Fruit fly (Drosophila melanogaster) whole organism, embryonic: Measurements from ENCODE around the gene polo.

ENCODE experiments used
- Antp ChIP-seq: fragments of 200-800 bp; sonication (Bioruptor generic); optimal IDR thresholded peaks from 3 replicates; lab custom pipeline; 2016; ENCODE audit warnings: missing biosample characterization, missing genetic modification characterization
- Bdp1 ChIP-seq: fragments of 200-800 bp; sonication (Bioruptor generic); optimal IDR thresholded peaks from 3 replicates; lab custom pipeline; 2016; ENCODE audit warnings: missing biosample characterization, missing genetic modification characterization
- CG10267 ChIP-seq: fragments of 200-800 bp; sonication (Bioruptor generic); optimal IDR thresholded peaks from 2 replicates; lab custom pipeline; 2018; ENCODE audit warnings: missing biosample characterization, mild to moderate bottlenecking, missing genetic modification characterization, moderate library complexity
- CG13624 ChIP-seq: fragments of 200-800 bp; sonication (Bioruptor generic); optimal IDR thresholded peaks from 2 replicates; lab custom pipeline; 2016; ENCODE audit warnings: missing biosample characterization, missing genetic modification characterization
- CG1603 ChIP-seq: fragments of 200-800 bp; sonication (Bioruptor generic); optimal IDR thresholded peaks from 2 replicates; lab custom pipeline; 2019; ENCODE audit warnings: missing biosample characterization, mild to moderate bottlenecking, missing genetic modification characterization, moderate library complexity
- CG17186 ChIP-seq: fragments of 200-800 bp; sonication (Bioruptor generic); optimal IDR thresholded peaks from 3 replicates; lab custom pipeline; 2017; ENCODE audit warnings: missing biosample characterization, missing genetic modification reagents, missing genetic modification characterization
- CG18262 ChIP-seq: fragments of 200-800 bp; optimal IDR thresholded peaks from 3 replicates; lab custom pipeline; 2019; ENCODE audit warnings: missing biosample characterization, mild to moderate bottlenecking, missing genetic modification characterization, moderate library complexity
- CG2120 ChIP-seq: fragments of 200-800 bp; sonication (Bioruptor generic); optimal IDR thresholded peaks from 3 replicates; lab custom pipeline; 2016; ENCODE audit warnings: missing biosample characterization, missing genetic modification characterization
- CG34224 ChIP-seq: fragments of 200-800 bp; sonication (Bioruptor generic); IDR thresholded peaks from 3 replicates; pipeline ENCODE4 v1.3.6; 2022; ENCODE audit warnings: missing biosample characterization, missing genetic modification characterization; ENCODE audit not compliant: partially characterized antibody
- CG3838 ChIP-seq: fragments of 200-800 bp; sonication (Bioruptor generic); optimal IDR thresholded peaks from 3 replicates; lab custom pipeline; 2016; ENCODE audit warnings: missing biosample characterization, missing genetic modification characterization
- CG4404 ChIP-seq: fragments of 200-800 bp; sonication (Bioruptor generic); IDR thresholded peaks from 2 replicates; pipeline ENCODE4 v1.3.6; 2022; ENCODE audit warnings: missing biosample characterization, missing genetic modification characterization
- CG4424 ChIP-seq: fragments of 200-800 bp; sonication (Bioruptor generic); optimal IDR thresholded peaks from 3 replicates; lab custom pipeline; 2016; ENCODE audit warnings: missing biosample characterization, missing genetic modification characterization
- CG4617 ChIP-seq: fragments of 200-800 bp; sonication (Bioruptor generic); optimal IDR thresholded peaks from 3 replicates; lab custom pipeline; 2016; ENCODE audit warnings: missing biosample characterization, missing genetic modification characterization, borderline replicate concordance
- CG5245 ChIP-seq: fragments of 200-800 bp; sonication (Bioruptor generic); optimal IDR thresholded peaks from 3 replicates; lab custom pipeline; 2016; ENCODE audit warnings: missing biosample characterization, missing genetic modification characterization
- CG8281 ChIP-seq: fragments of 200-800 bp; sonication (Bioruptor generic); optimal IDR thresholded peaks from 2 replicates; lab custom pipeline; 2018; ENCODE audit warnings: missing biosample characterization, mild to moderate bottlenecking, missing genetic modification characterization, moderate library complexity
- CG8290 ChIP-seq, 3 experiments: fragments of 200-800 bp; sonication (Bioruptor generic); optimal IDR thresholded peaks; 2 replicates each; lab custom pipeline; 2016 to 2019; ENCODE audit warnings: missing biosample characterization in 3 of 3, missing genetic modification characterization in 3 of 3, mild to moderate bottlenecking in 2 of 3, moderate library complexity in 1 of 3
- CG9609 ChIP-seq: fragments of 200-800 bp; sonication (Bioruptor generic); optimal IDR thresholded peaks from 3 replicates; lab custom pipeline; 2016; ENCODE audit warnings: missing biosample characterization, missing genetic modification characterization
- CG9797 ChIP-seq: fragments of 200-800 bp; sonication (Bioruptor generic); optimal IDR thresholded peaks from 3 replicates; lab custom pipeline; 2018; ENCODE audit warnings: missing biosample characterization, mild to moderate bottlenecking, missing genetic modification characterization
- CTCF ChIP-seq: fragments of 200-800 bp; sonication (Bioruptor generic); optimal IDR thresholded peaks from 2 replicates; lab custom pipeline; 2017; ENCODE audit warnings: missing biosample characterization, mild to moderate bottlenecking, missing genetic modification characterization, moderate library complexity
- Dref ChIP-seq: fragments of 200-800 bp; sonication (Bioruptor generic); IDR thresholded peaks from 2 replicates; pipeline ENCODE4 v1.3.6; 2022; ENCODE audit warnings: missing biosample characterization, missing genetic modification characterization
- E2f2 ChIP-seq: fragments of 200-800 bp; sonication (Bioruptor generic); IDR thresholded peaks from 2 replicates; pipeline ENCODE4 v1.3.6; 2022; ENCODE audit warnings: missing biosample characterization, missing genetic modification characterization
- Eip74EF ChIP-seq, 2 experiments: fragments of 200-800 bp in 1 of 2; fragments of >200 bp in 1 of 2; sonication (Bioruptor generic) in 1 of 2; optimal IDR thresholded peaks; 2 replicates each; lab custom pipeline; 2017 to 2019; ENCODE audit warnings: missing biosample characterization in 2 of 2, missing genetic modification characterization in 2 of 2, mild to moderate bottlenecking in 1 of 2, moderate library complexity in 1 of 2
- Fer1 ChIP-seq: fragments of 200-800 bp; sonication (Bioruptor generic); optimal IDR thresholded peaks from 2 replicates; lab custom pipeline; 2017; ENCODE audit warnings: missing biosample characterization, mild to moderate bottlenecking, missing genetic modification characterization
- GATAe ChIP-seq: fragments of 200-800 bp; sonication (Bioruptor generic); conservative IDR thresholded peaks from 2 replicates; pipeline ENCODE4 v1.3.6; 2022; ENCODE audit warnings: missing biosample characterization, missing genetic modification characterization
- HLH54F ChIP-seq: fragments of 200-800 bp; sonication (Bioruptor generic); optimal IDR thresholded peaks from 3 replicates; lab custom pipeline; 2016; ENCODE audit warnings: missing biosample characterization, missing genetic modification characterization
- Hand ChIP-seq: fragments of 200-800 bp; sonication (Bioruptor generic); optimal IDR thresholded peaks from 2 replicates; lab custom pipeline; 2017; ENCODE audit warnings: mild to moderate bottlenecking, missing biosample characterization, missing genetic modification reagents, missing genetic modification characterization
- Lpt ChIP-seq: fragments of >200 bp; optimal IDR thresholded peaks from 2 replicates; lab custom pipeline; 2018; ENCODE audit warnings: missing biosample characterization, missing genetic modification characterization
- MESR4 ChIP-seq: fragments of 200-800 bp; sonication (Bioruptor generic); optimal IDR thresholded peaks from 2 replicates; lab custom pipeline; 2018; ENCODE audit warnings: missing biosample characterization, mild to moderate bottlenecking, missing genetic modification characterization, moderate library complexity
- Nf-YC ChIP-seq: fragments of 200-800 bp; optimal IDR thresholded peaks from 3 replicates; lab custom pipeline; 2019; ENCODE audit warnings: missing biosample characterization, mild to moderate bottlenecking, missing genetic modification characterization, moderate library complexity
- NfI ChIP-seq: fragments of 200-800 bp; sonication (Bioruptor generic); optimal IDR thresholded peaks from 3 replicates; lab custom pipeline; 2018; ENCODE audit warnings: missing biosample characterization, mild to moderate bottlenecking, missing genetic modification characterization, moderate library complexity
- Xbp1 ChIP-seq: fragments of 200-800 bp; sonication (Bioruptor generic); optimal IDR thresholded peaks from 3 replicates; lab custom pipeline; 2016; ENCODE audit warnings: missing biosample characterization, mild to moderate bottlenecking, missing genetic modification characterization
- ara ChIP-seq: fragments of 200-800 bp; sonication (Bioruptor generic); IDR thresholded peaks from 2 replicates; pipeline ENCODE4 v1.3.6; 2022; ENCODE audit warnings: missing biosample characterization, missing genetic modification characterization
- az2 ChIP-seq: fragments of 200-800 bp; sonication (Bioruptor generic); optimal IDR thresholded peaks from 3 replicates; lab custom pipeline; 2016; ENCODE audit warnings: missing biosample characterization, missing genetic modification characterization
- bbx ChIP-seq: fragments of 200-800 bp; sonication (Bioruptor generic); IDR thresholded peaks from 2 replicates; pipeline ENCODE4 v1.3.6; 2022; ENCODE audit warnings: missing biosample characterization, missing genetic modification characterization; ENCODE audit not compliant: partially characterized antibody
- cg ChIP-seq: fragments of 200-800 bp; sonication (Bioruptor generic); optimal IDR thresholded peaks from 3 replicates; lab custom pipeline; 2019; ENCODE audit warnings: missing biosample characterization, mild to moderate bottlenecking, missing genetic modification characterization, moderate library complexity
- chif ChIP-seq, 2 experiments: fragments of 200-800 bp; sonication (Bioruptor generic); optimal IDR thresholded peaks; 3 replicates each; lab custom pipeline; 2016; ENCODE audit warnings: missing biosample characterization in 2 of 2, missing genetic modification characterization in 2 of 2
- dmrt99B ChIP-seq: fragments of 200-800 bp; sonication (Bioruptor generic); optimal IDR thresholded peaks from 2 replicates; lab custom pipeline; 2018; ENCODE audit warnings: missing biosample characterization, mild to moderate bottlenecking, missing genetic modification characterization, moderate library complexity
- dysf ChIP-seq: fragments of 200-800 bp; sonication (Bioruptor generic); IDR thresholded peaks from 3 replicates; pipeline ENCODE4 v1.3.6; 2022; ENCODE audit warnings: missing biosample characterization, missing genetic modification characterization
- gro ChIP-seq: fragments of 200-800 bp; sonication (Bioruptor generic); optimal IDR thresholded peaks from 2 replicates; lab custom pipeline; 2016; ENCODE audit warnings: missing biosample characterization, missing genetic modification characterization
- hbn ChIP-seq: fragments of 200-800 bp; sonication (Bioruptor generic); IDR thresholded peaks from 2 replicates; pipeline ENCODE4 v1.3.6; 2022; ENCODE audit warnings: missing biosample characterization, missing genetic modification characterization; ENCODE audit not compliant: partially characterized antibody
- her ChIP-seq: fragments of 200-800 bp; sonication (Bioruptor generic); optimal IDR thresholded peaks from 2 replicates; lab custom pipeline; 2016; ENCODE audit warnings: missing biosample characterization, missing genetic modification characterization
- lilli ChIP-seq: fragments of 200-800 bp; sonication (Bioruptor generic); optimal IDR thresholded peaks from 3 replicates; lab custom pipeline; 2016; ENCODE audit warnings: missing biosample characterization, missing genetic modification characterization
- pzg ChIP-seq: fragments of 200-800 bp; sonication (Bioruptor generic); optimal IDR thresholded peaks from 3 replicates; lab custom pipeline; 2018; ENCODE audit warnings: missing biosample characterization, mild to moderate bottlenecking, missing genetic modification characterization, moderate library complexity
- sd ChIP-seq: fragments of 200-800 bp; sonication (Bioruptor generic); optimal IDR thresholded peaks from 3 replicates; lab custom pipeline; 2018; ENCODE audit warnings: missing biosample characterization, mild to moderate bottlenecking, missing genetic modification characterization, moderate library complexity
- sens-2 ChIP-seq: fragments of 200-800 bp; sonication (Bioruptor generic); IDR thresholded peaks from 2 replicates; pipeline ENCODE4 v1.3.6; 2022; ENCODE audit warnings: missing biosample characterization, missing genetic modification characterization
- shn ChIP-seq: fragments of 200-800 bp; sonication (Bioruptor generic); optimal IDR thresholded peaks from 3 replicates; lab custom pipeline; 2016; ENCODE audit warnings: missing biosample characterization, missing genetic modification characterization
- tgo ChIP-seq: fragments of 200-800 bp; sonication (Bioruptor generic); IDR thresholded peaks from 3 replicates; pipeline ENCODE4 v1.3.6; 2022; ENCODE audit warnings: missing biosample characterization, missing genetic modification characterization
- twi ChIP-seq: fragments of 200-800 bp; optimal IDR thresholded peaks from 2 replicates; lab custom pipeline; 2019; ENCODE audit warnings: missing biosample characterization, mild to moderate bottlenecking, missing genetic modification characterization, moderate library complexity
- wor ChIP-seq: fragments of 200-800 bp; sonication (Bioruptor generic); IDR thresholded peaks from 2 replicates; pipeline ENCODE4 v1.3.6; 2022; ENCODE audit warnings: missing biosample characterization, missing genetic modification characterization
- zfh1 ChIP-seq: fragments of 200-800 bp; sonication (Bioruptor generic); IDR thresholded peaks from 3 replicates; pipeline ENCODE4 v1.3.6; 2022; ENCODE audit warnings: missing biosample characterization, missing genetic modification characterization
- zfh2 ChIP-seq: fragments of 200-800 bp; sonication (Bioruptor generic); optimal IDR thresholded peaks from 2 replicates; lab custom pipeline; 2016; ENCODE audit warnings: missing biosample characterization, missing genetic modification characterization

polo gene

dm6 chr3L:20313469-20313868 lies 4.0 kb downstream of the polo start, which contains the start of gene alphaSnap (continued):
- TF ChIP-seq Antp (GFP tag; lab: Kevin White, UChicago) (peak; percentile 41), Xbp1 (peak; percentile 54), HLH54F (peak; percentile 31), Eip74EF (GFP tag; optimal IDR thresholded peaks at IDR 0.05; lab: Kevin White, UChicago) (no peak), CG4404 (no peak), Dref (GFP tag; lab: Robert Waterston, UW) (0 out of 2 replicates have a peak, but pooled peaks have one; percentile 28), CG18262 (tag; lab: Kevin White, UChicago) (peak; percentile 7), Nf-YC (tag; lab: Kevin White, UChicago) (peak; percentile 16), shn (GFP tag; lab: Kevin White, UChicago) (peak; percentile 17), NfI (GFP tag; lab: Kevin White, UChicago) (peak; percentile 38), CTCF (GFP tag; lab: Kevin White, UChicago) (peak; percentile 68), lilli (GFP tag; lab: Kevin White, UChicago) (peak; percentile 38), Lpt (no peak), MESR4 (peak; percentile 96), cg (GFP tag; lab: Kevin White, UChicago) (peak; percentile 4), hbn (peak; percentile 46; the same call in 1 of the 2 replicates), CG8290 (GFP tag; optimal IDR thresholded peaks at IDR 0.05; lab: Kevin White, UChicago) (no peak), CG8290 (tag; optimal IDR thresholded peaks at IDR 0.05; lab: Kevin White, UChicago) (peak in 1 of 2 experiments; percentile 73), dysf (GFP tag; lab: Robert Waterston, UW) (no peak), CG10267 (tag; lab: Kevin White, UChicago) (peak; percentile 98), gro (GFP tag; lab: Kevin White, UChicago) (peak; percentile 31), sd (tag; lab: Kevin White, UChicago) (no peak), CG13624 (GFP tag; lab: Kevin White, UChicago) (peak; percentile 25), Hand (GFP tag; lab: Kevin White, UChicago) (no peak), her (peak; percentile 20), CG1603 (peak; percentile 74), CG9797 (GFP tag; lab: Kevin White, UChicago) (peak; percentile 96), zfh1 (GFP tag; lab: Robert Waterston, UW) (0 out of 3 replicates have a peak, but pooled peaks have one; percentile 9), bbx (GFP tag; lab: Robert Waterston, UW) (peak; percentile 57; the same call in 1 of the 2 replicates), dmrt99B (tag; lab: Kevin White, UChicago) (no peak), Bdp1 (GFP tag; lab: Kevin White, UChicago) (peak; percentile 6), chif (GFP tag; optimal IDR thresholded peaks at IDR 0.05; lab: Kevin White, UChicago) (peak in 1 of 2 experiments; percentile 20), ara (GFP tag; lab: Robert Waterston, UW) (0 out of 2 replicates have a peak, but pooled peaks have one; percentile 10), E2f2 (peak; percentile 83), CG5245 (GFP tag; lab: Kevin White, UChicago) (no peak), CG8281 (no peak), CG3838 (GFP tag; lab: Kevin White, UChicago) (no peak), CG9609 (GFP tag; lab: Kevin White, UChicago) (peak; percentile 41), tgo (GFP tag; lab: Robert Waterston, UW) (no peak), CG34224 (GFP tag; lab: Robert Waterston, UW) (peak; percentile 36; the same call in 1 of the 3 replicates), twi (peak; percentile 19), CG4424 (GFP tag; lab: Kevin White, UChicago) (peak; percentile 6), Fer1 (peak; percentile 15), GATAe (GFP tag; lab: Robert Waterston, UW) (no peak), az2 (GFP tag; lab: Kevin White, UChicago) (peak; percentile 37), wor (GFP tag; lab: Robert Waterston, UW) (no peak), zfh2 (GFP tag; lab: Kevin White, UChicago) (peak; percentile 48), CG4617 (peak; percentile 94), sens-2 (GFP tag; lab: Robert Waterston, UW) (no peak), CG2120 (GFP tag; lab: Kevin White, UChicago) (peak; percentile 50), pzg (GFP tag; lab: Kevin White, UChicago) (peak; percentile 91), CG17186 (GFP tag; lab: Kevin White, UChicago) (peak; percentile 61)
